Fruit fly (Drosophila melanogaster) whole organism, pupa: ENCODE data around the gene QIL1.

ENCODE experiments used
- CG10348 ChIP-seq: fragments of 200-800 bp; sonication (Bioruptor generic); IDR thresholded peaks from 2 replicates; pipeline ENCODE4 v1.3.6; 2022; ENCODE audit warnings: missing biosample characterization, missing genetic modification characterization
- CG12605 ChIP-seq: fragments of 200-800 bp; sonication (Bioruptor generic); IDR thresholded peaks from 2 replicates; pipeline ENCODE4 v1.3.6; 2022; ENCODE audit warnings: missing biosample characterization, missing genetic modification characterization
- CG13204 ChIP-seq: fragments of 200-800 bp; sonication (Bioruptor generic); optimal IDR thresholded peaks from 2 replicates; lab custom pipeline; 2018; ENCODE audit warnings: missing biosample characterization, mild to moderate bottlenecking, missing genetic modification characterization, moderate library complexity
- CG14655 ChIP-seq: fragments of 200-800 bp; sonication (Bioruptor generic); optimal IDR thresholded peaks from 3 replicates; lab custom pipeline; 2017; ENCODE audit warnings: mild to moderate bottlenecking, missing biosample characterization, missing genetic modification reagents, missing genetic modification characterization
- CG15710 ChIP-seq: fragments of 200-800 bp; sonication (Bioruptor generic); optimal IDR thresholded peaks from 2 replicates; lab custom pipeline; 2018; ENCODE audit warnings: missing biosample characterization, mild to moderate bottlenecking, missing genetic modification characterization, moderate library complexity
- CG17806 ChIP-seq: fragments of 200-800 bp; sonication (Bioruptor generic); optimal IDR thresholded peaks from 2 replicates; lab custom pipeline; 2018; ENCODE audit warnings: missing biosample characterization, mild to moderate bottlenecking, missing genetic modification characterization, moderate library complexity
- CG32121 ChIP-seq: fragments of 200-800 bp; sonication (Bioruptor generic); IDR thresholded peaks from 2 replicates; pipeline ENCODE4 v1.3.6; 2022; ENCODE audit warnings: missing biosample characterization, missing genetic modification characterization
- CG34367 ChIP-seq: fragments of 200-800 bp; sonication (Bioruptor generic); optimal IDR thresholded peaks from 2 replicates; lab custom pipeline; 2018; ENCODE audit warnings: missing biosample characterization, mild to moderate bottlenecking, missing genetic modification characterization
- CG4496 ChIP-seq: fragments of 200-800 bp; sonication (Bioruptor generic); IDR thresholded peaks from 3 replicates; pipeline ENCODE4 v1.3.6; 2022; ENCODE audit warnings: missing biosample characterization, missing genetic modification characterization
- CG8159 ChIP-seq: fragments of 200-800 bp; sonication (Bioruptor generic); optimal IDR thresholded peaks from 3 replicates; lab custom pipeline; 2018; ENCODE audit warnings: missing biosample characterization, mild to moderate bottlenecking, missing genetic modification characterization, moderate library complexity
- CG8301 ChIP-seq: fragments of 200-800 bp; sonication (Bioruptor generic); optimal IDR thresholded peaks from 2 replicates; lab custom pipeline; 2018; ENCODE audit warnings: missing biosample characterization, mild to moderate bottlenecking, missing genetic modification characterization
- CG9948 ChIP-seq: fragments of 200-800 bp; sonication (Bioruptor generic); optimal IDR thresholded peaks from 2 replicates; lab custom pipeline; 2018; ENCODE audit warnings: missing biosample characterization, mild to moderate bottlenecking, missing genetic modification characterization, moderate library complexity
- D1 ChIP-seq: fragments of 200-800 bp; sonication (Bioruptor generic); optimal IDR thresholded peaks from 2 replicates; lab custom pipeline; 2018; ENCODE audit warnings: missing biosample characterization, mild to moderate bottlenecking, missing genetic modification characterization, moderate library complexity
- EcR ChIP-seq: fragments of 200-800 bp; sonication (Bioruptor generic); optimal IDR thresholded peaks from 3 replicates; lab custom pipeline; 2019; ENCODE audit warnings: missing biosample characterization, missing genetic modification characterization, mild to moderate bottlenecking, moderate library complexity, missing genetic modification reagents
- Ets98B ChIP-seq: fragments of 200-800 bp; sonication (Bioruptor generic); IDR thresholded peaks from 2 replicates; pipeline ENCODE4 v1.3.6; 2022; ENCODE audit warnings: missing biosample characterization, missing genetic modification characterization
- Pif1A ChIP-seq: fragments of 200-800 bp; sonication (Bioruptor generic); optimal IDR thresholded peaks from 3 replicates; lab custom pipeline; 2016; ENCODE audit warnings: missing biosample characterization, missing genetic modification characterization
- Pif1B ChIP-seq: fragments of 200-800 bp; sonication (Bioruptor generic); optimal IDR thresholded peaks from 3 replicates; lab custom pipeline; 2016; ENCODE audit warnings: missing biosample characterization, missing genetic modification characterization
- Snoo ChIP-seq: fragments of 200-800 bp; sonication (Bioruptor generic); optimal IDR thresholded peaks from 3 replicates; lab custom pipeline; 2017; ENCODE audit warnings: missing biosample characterization, mild to moderate bottlenecking, missing genetic modification characterization, inconsistent platforms
- fd96Ca ChIP-seq: fragments of 200-800 bp; sonication (Bioruptor generic); IDR thresholded peaks from 3 replicates; pipeline ENCODE4 v1.3.6; 2022; ENCODE audit warnings: missing biosample characterization, missing genetic modification characterization
- gl ChIP-seq: fragments of 200-800 bp; sonication (Bioruptor generic); optimal IDR thresholded peaks from 2 replicates; lab custom pipeline; 2018; ENCODE audit warnings: missing biosample characterization, mild to moderate bottlenecking, missing genetic modification characterization
- rn ChIP-seq: fragments of 200-800 bp; sonication (Bioruptor generic); IDR thresholded peaks from 2 replicates; pipeline ENCODE4 v1.3.6; 2022; ENCODE audit warnings: missing biosample characterization, missing genetic modification characterization

Gene QIL1

dm6 chr3L:17502235-17502634 lies 36.5 kb downstream of the QIL1 start:
- TF ChIP-seq CG9948 (no peak), EcR (GFP tag; lab: Kevin White, UChicago) (no peak), CG4496 (peak; percentile 75), Ets98B (GFP tag; lab: Robert Waterston, UW) (peak; percentile 31; the same call in 1 of the 2 replicates), CG12605 (GFP tag; lab: Robert Waterston, UW) (no peak), CG32121 (GFP tag; lab: Robert Waterston, UW) (peak; percentile 45; the same call in 1 of the 2 replicates), D1 (tag; lab: Kevin White, UChicago) (no peak), Pif1B (GFP tag; lab: Kevin White, UChicago) (peak; percentile 66), CG14655 (GFP tag; lab: Kevin White, UChicago) (peak; percentile 44), Snoo (tag; lab: Kevin White, UChicago) (peak; percentile 73), CG17806 (tag; lab: Kevin White, UChicago) (peak; percentile 8), CG13204 (no peak), CG8301 (no peak), rn (GFP tag; lab: Robert Waterston, UW) (no peak), CG10348 (GFP tag; lab: Robert Waterston, UW) (no peak), gl (tag; lab: Kevin White, UChicago) (no peak), CG34367 (no peak), fd96Ca (GFP tag; lab: Robert Waterston, UW) (peak; percentile 59; the same call in 1 of the 3 replicates), CG15710 (tag; lab: Kevin White, UChicago) (no peak), CG8159 (tag; lab: Kevin White, UChicago) (peak; percentile 7), Pif1A (peak; percentile 75)

dm6 chr3L:17504538-17504937 lies 38.8 kb downstream of the QIL1 start:
- TF ChIP-seq EcR (GFP tag; lab: Kevin White, UChicago) (no peak), CG10348 (GFP tag; lab: Robert Waterston, UW) (no peak), D1 (tag; lab: Kevin White, UChicago) (no peak), CG34367 (no peak), rn (GFP tag; lab: Robert Waterston, UW) (no peak), CG14655 (GFP tag; lab: Kevin White, UChicago) (peak; percentile 81), Pif1A (no peak), CG8301 (peak; percentile 65), CG13204 (no peak), gl (tag; lab: Kevin White, UChicago) (no peak), CG32121 (GFP tag; lab: Robert Waterston, UW) (0 out of 2 replicates have a peak, but pooled peaks have one; percentile 27), Ets98B (GFP tag; lab: Robert Waterston, UW) (peak; percentile 57; the same call in 1 of the 2 replicates), Pif1B (GFP tag; lab: Kevin White, UChicago) (peak; percentile 8), CG15710 (tag; lab: Kevin White, UChicago) (no peak), Snoo (tag; lab: Kevin White, UChicago) (no peak), CG17806 (tag; lab: Kevin White, UChicago) (no peak), CG4496 (peak; percentile 19; the same call in 1 of the 3 replicates), CG12605 (GFP tag; lab: Robert Waterston, UW) (no peak; the same call in 1 of the 2 replicates), CG9948 (peak; percentile 14), CG8159 (tag; lab: Kevin White, UChicago) (no peak), fd96Ca (GFP tag; lab: Robert Waterston, UW) (no peak)

dm6 chr3L:17506005-17506760 lies 40.4 kb downstream of the QIL1 start:
- 0 out of 2 replicates have a peak, but pooled peaks have one; percentile 30 for TF ChIP-seq CG32121 (GFP tag; lab: Robert Waterston, UW)
- peak; percentile 21 for TF ChIP-seq CG15710 (tag; lab: Kevin White, UChicago)
- peak; percentile 41 for TF ChIP-seq CG17806 (tag; lab: Kevin White, UChicago)
- no peak for TF ChIP-seq EcR (GFP tag; lab: Kevin White, UChicago)
- TF ChIP-seq CG9948 = peak; percentile 31
- TF ChIP-seq Snoo (tag; lab: Kevin White, UChicago) = peak; percentile 42
- TF ChIP-seq CG34367 = no peak
- no peak for TF ChIP-seq Ets98B (GFP tag; lab: Robert Waterston, UW)
- TF ChIP-seq Pif1A = peak; percentile 37
- peak; percentile 37; the same call in 1 of the 3 replicates for TF ChIP-seq CG4496
- TF ChIP-seq CG8301 = peak; percentile 36
- TF ChIP-seq CG8159 (tag; lab: Kevin White, UChicago) = peak; percentile 57
- TF ChIP-seq CG14655 (GFP tag; lab: Kevin White, UChicago) = peak; percentile 69
- peak; percentile 38 for TF ChIP-seq D1 (tag; lab: Kevin White, UChicago)

dm6 chr3L:17506830-17507229 lies 41.1 kb downstream of the QIL1 start:
- TF ChIP-seq CG17806 (tag; lab: Kevin White, UChicago) = no peak
- no peak for TF ChIP-seq CG4496
- TF ChIP-seq CG13204 = no peak
- no peak for TF ChIP-seq CG15710 (tag; lab: Kevin White, UChicago)
- peak; percentile 14 for TF ChIP-seq CG9948
- TF ChIP-seq fd96Ca (GFP tag; lab: Robert Waterston, UW) = no peak
- no peak for TF ChIP-seq CG10348 (GFP tag; lab: Robert Waterston, UW)
- TF ChIP-seq CG8159 (tag; lab: Kevin White, UChicago) = peak; percentile 42
- peak; percentile 26 for TF ChIP-seq CG8301
- no peak for TF ChIP-seq EcR (GFP tag; lab: Kevin White, UChicago)
- no peak for TF ChIP-seq gl (tag; lab: Kevin White, UChicago)
- no peak for TF ChIP-seq Ets98B (GFP tag; lab: Robert Waterston, UW)
- peak; percentile 22; the same call in 1 of the 2 replicates for TF ChIP-seq CG32121 (GFP tag; lab: Robert Waterston, UW)
- TF ChIP-seq D1 (tag; lab: Kevin White, UChicago) = no peak
- TF ChIP-seq CG14655 (GFP tag; lab: Kevin White, UChicago) = no peak
- TF ChIP-seq rn (GFP tag; lab: Robert Waterston, UW) = no peak
- no peak for TF ChIP-seq CG34367
- no peak for TF ChIP-seq CG12605 (GFP tag; lab: Robert Waterston, UW)
- no peak for TF ChIP-seq Pif1B (GFP tag; lab: Kevin White, UChicago)
- TF ChIP-seq Snoo (tag; lab: Kevin White, UChicago) = no peak
- no peak for TF ChIP-seq Pif1A
